Fruit fly (Drosophila melanogaster) whole organism, embryonic: ENCODE measurements around the gene mEFG1.
A peak's percentile ranks its signal among the peaks of the same experiment; 100 is the strongest.

Experiments used
- Asciz ChIP-seq: fragments of 200-800 bp; sonication (Bioruptor generic); optimal IDR thresholded peaks from 2 replicates; lab custom pipeline; 2017; ENCODE audit warnings: missing biosample characterization, mild to moderate bottlenecking, missing genetic modification characterization, missing genetic modification reagents
- Bdp1 ChIP-seq: fragments of 200-800 bp; sonication (Bioruptor generic); optimal IDR thresholded peaks from 3 replicates; lab custom pipeline; 2016; ENCODE audit warnings: missing biosample characterization, missing genetic modification characterization
- CG11723 ChIP-seq: fragments of 200-800 bp; sonication (Bioruptor generic); optimal IDR thresholded peaks from 2 replicates; lab custom pipeline; 2017; ENCODE audit warnings: missing biosample characterization, mild to moderate bottlenecking, missing genetic modification characterization
- CG12219 ChIP-seq: fragments of 200-800 bp; sonication (Bioruptor generic); optimal IDR thresholded peaks from 3 replicates; lab custom pipeline; 2018; ENCODE audit warnings: missing biosample characterization, mild to moderate bottlenecking, missing genetic modification characterization
- CG13624 ChIP-seq: fragments of 200-800 bp; sonication (Bioruptor generic); optimal IDR thresholded peaks from 2 replicates; lab custom pipeline; 2016; ENCODE audit warnings: missing biosample characterization, missing genetic modification characterization
- CG14014 ChIP-seq: fragments of 200-800 bp; sonication (Bioruptor generic); IDR thresholded peaks from 2 replicates; pipeline ENCODE4 v1.3.6; 2022; ENCODE audit warnings: missing biosample characterization, missing genetic modification characterization
- CG14860 ChIP-seq: fragments of 200-800 bp; sonication (Bioruptor generic); IDR thresholded peaks from 3 replicates; pipeline ENCODE4 v1.3.6; 2022; ENCODE audit warnings: missing biosample characterization, missing genetic modification characterization; ENCODE audit not compliant: partially characterized antibody
- CG34224 ChIP-seq: fragments of 200-800 bp; sonication (Bioruptor generic); IDR thresholded peaks from 3 replicates; pipeline ENCODE4 v1.3.6; 2022; ENCODE audit warnings: missing biosample characterization, missing genetic modification characterization; ENCODE audit not compliant: partially characterized antibody
- CG34422 ChIP-seq: fragments of 200-800 bp; sonication (Bioruptor generic); IDR thresholded peaks from 3 replicates; pipeline ENCODE4 v1.3.6; 2022; ENCODE audit warnings: missing biosample characterization, missing genetic modification characterization
- CG6765 ChIP-seq: fragments of 200-800 bp; sonication (Bioruptor generic); optimal IDR thresholded peaks from 3 replicates; lab custom pipeline; 2017; ENCODE audit warnings: missing biosample characterization, mild to moderate bottlenecking, missing genetic modification characterization
- CG8478 ChIP-seq: fragments of >200 bp; optimal IDR thresholded peaks from 2 replicates; lab custom pipeline; 2018
- Chrac-16 ChIP-seq: fragments of 200-800 bp; sonication (Bioruptor generic); optimal IDR thresholded peaks from 3 replicates; lab custom pipeline; 2016; ENCODE audit warnings: missing biosample characterization, missing genetic modification characterization
- Deaf1 ChIP-seq: fragments of 200-800 bp; optimal IDR thresholded peaks from 3 replicates; lab custom pipeline; 2019; ENCODE audit warnings: missing biosample characterization, mild to moderate bottlenecking, missing genetic modification characterization, moderate library complexity
- Fer2 ChIP-seq: fragments of 200-800 bp; sonication (Bioruptor generic); optimal IDR thresholded peaks from 2 replicates; lab custom pipeline; 2018; ENCODE audit warnings: missing biosample characterization, mild to moderate bottlenecking, missing genetic modification characterization, moderate library complexity
- Hey ChIP-seq: fragments of 200-800 bp; sonication (Bioruptor generic); optimal IDR thresholded peaks from 3 replicates; lab custom pipeline; 2018; ENCODE audit warnings: missing biosample characterization, mild to moderate bottlenecking, missing genetic modification characterization
- Hmr ChIP-seq: fragments of 200-800 bp; sonication (Bioruptor generic); optimal IDR thresholded peaks from 3 replicates; lab custom pipeline; 2017; ENCODE audit warnings: mild to moderate bottlenecking, missing biosample characterization, missing genetic modification reagents, missing genetic modification characterization
- Hmx ChIP-seq: fragments of 200-800 bp; sonication (Bioruptor generic); optimal IDR thresholded peaks from 2 replicates; lab custom pipeline; 2016; ENCODE audit warnings: missing biosample characterization, missing genetic modification characterization
- Hr3 ChIP-seq: fragments of 200-800 bp; sonication (Bioruptor generic); optimal IDR thresholded peaks from 3 replicates; lab custom pipeline; 2016; ENCODE audit warnings: missing biosample characterization, missing genetic modification characterization
- Hr78 ChIP-seq, 2 experiments: fragments of 200-800 bp in 1 of 2; fragments of >200 bp in 1 of 2; sonication (Bioruptor generic) in 1 of 2; optimal IDR thresholded peaks; 2 replicates each; lab custom pipeline; 2017 to 2019; ENCODE audit warnings: missing biosample characterization in 2 of 2, missing genetic modification characterization in 2 of 2, mild to moderate bottlenecking in 1 of 2, moderate library complexity in 1 of 2
- MBD-R2 ChIP-seq: fragments of 200-800 bp; sonication (Bioruptor generic); IDR thresholded peaks from 2 replicates; pipeline ENCODE4 v1.3.6; 2022; ENCODE audit warnings: missing biosample characterization, missing genetic modification characterization
- Nf-YB ChIP-seq: fragments of 200-800 bp; sonication (Bioruptor generic); optimal IDR thresholded peaks from 3 replicates; lab custom pipeline; 2019; ENCODE audit warnings: missing biosample characterization, mild to moderate bottlenecking, missing genetic modification characterization, moderate library complexity
- Ravus ChIP-seq: fragments of 200-800 bp; sonication (Bioruptor generic); IDR thresholded peaks from 2 replicates; pipeline ENCODE4 v1.3.6; 2022; ENCODE audit warnings: missing biosample characterization, missing genetic modification characterization
- Sin3A ChIP-seq: fragments of >200 bp; optimal IDR thresholded peaks from 2 replicates; lab custom pipeline; 2018
- Xrp1 ChIP-seq: fragments of 200-800 bp; sonication (Bioruptor generic); IDR thresholded peaks from 2 replicates; pipeline ENCODE4 v1.3.6; 2022; ENCODE audit warnings: missing biosample characterization, missing genetic modification characterization
- YL-1 ChIP-seq: fragments of 200-800 bp; sonication (Bioruptor generic); optimal IDR thresholded peaks from 3 replicates; lab custom pipeline; 2017; ENCODE audit warnings: missing biosample characterization, mild to moderate bottlenecking, missing genetic modification characterization
- abd-A ChIP-seq: fragments of 200-800 bp; sonication (Bioruptor generic); optimal IDR thresholded peaks from 3 replicates; lab custom pipeline; 2019; ENCODE audit warnings: missing biosample characterization, mild to moderate bottlenecking, missing genetic modification characterization, moderate library complexity
- al ChIP-seq: fragments of 200-800 bp; sonication (Bioruptor generic); IDR thresholded peaks from 2 replicates; pipeline ENCODE4 v1.3.6; 2022; ENCODE audit warnings: missing biosample characterization, missing genetic modification characterization
- ash1 ChIP-seq: fragments of 200-800 bp; sonication (Bioruptor generic); optimal IDR thresholded peaks from 2 replicates; lab custom pipeline; 2018; ENCODE audit warnings: missing biosample characterization, mild to moderate bottlenecking, missing genetic modification characterization
- bab2 ChIP-seq: fragments of 200-800 bp; sonication (Bioruptor generic); optimal IDR thresholded peaks from 2 replicates; lab custom pipeline; 2016; ENCODE audit warnings: missing biosample characterization, missing genetic modification characterization
- bigmax ChIP-seq: fragments of 200-800 bp; sonication (Bioruptor generic); optimal IDR thresholded peaks from 2 replicates; lab custom pipeline; 2018; ENCODE audit warnings: missing biosample characterization, mild to moderate bottlenecking, missing genetic modification characterization
- corto ChIP-seq: fragments of 200-800 bp; sonication (Bioruptor generic); optimal IDR thresholded peaks from 2 replicates; lab custom pipeline; 2016; ENCODE audit warnings: missing biosample characterization, mild to moderate bottlenecking, missing genetic modification characterization, moderate library complexity
- dmrt11E ChIP-seq: fragments of 200-800 bp; sonication (Bioruptor generic); optimal IDR thresholded peaks from 3 replicates; lab custom pipeline; 2018; ENCODE audit warnings: missing biosample characterization, mild to moderate bottlenecking, missing genetic modification characterization, moderate library complexity
- dpn ChIP-seq, 2 experiments: fragments of 200-800 bp; sonication (Bioruptor generic); optimal IDR thresholded peaks; 3 replicates each; lab custom pipeline; 2016; ENCODE audit warnings: missing biosample characterization in 2 of 2, missing genetic modification characterization in 2 of 2
- en ChIP-seq: fragments of 200-800 bp; sonication (Bioruptor generic); optimal IDR thresholded peaks from 2 replicates; lab custom pipeline; 2016; ENCODE audit warnings: missing biosample characterization, missing genetic modification characterization
- hb ChIP-seq: fragments of 200-800 bp; sonication (Bioruptor generic); IDR thresholded peaks from 3 replicates; pipeline ENCODE4 v1.3.6; 2022; ENCODE audit warnings: missing biosample characterization, missing genetic modification characterization; ENCODE audit not compliant: partially characterized antibody
- hbn ChIP-seq: fragments of 200-800 bp; sonication (Bioruptor generic); IDR thresholded peaks from 2 replicates; pipeline ENCODE4 v1.3.6; 2022; ENCODE audit warnings: missing biosample characterization, missing genetic modification characterization; ENCODE audit not compliant: partially characterized antibody
- hkb ChIP-seq, 2 experiments: fragments of 200-800 bp in 1 of 2; fragments of >200 bp in 1 of 2; sonication (Bioruptor generic) in 1 of 2; IDR thresholded peaks in 1 of 2; optimal IDR thresholded peaks in 1 of 2; 2 replicates each; pipeline versions ENCODE4 v1.3.6 to Lab custom; 2017 to 2022; ENCODE audit warnings: missing biosample characterization in 1 of 2, missing genetic modification characterization in 1 of 2
- ind ChIP-seq: fragments of 200-800 bp; sonication (Bioruptor generic); optimal IDR thresholded peaks from 3 replicates; lab custom pipeline; 2016; ENCODE audit warnings: missing biosample characterization, missing genetic modification characterization
- inv ChIP-seq: fragments of 200-800 bp; sonication (Bioruptor generic); IDR thresholded peaks from 2 replicates; pipeline ENCODE4 v1.3.6; 2022; ENCODE audit warnings: missing biosample characterization, missing genetic modification characterization; ENCODE audit not compliant: partially characterized antibody
- lov ChIP-seq, 2 experiments: fragments of 200-800 bp in 1 of 2; fragments of >200 bp in 1 of 2; sonication (Bioruptor generic) in 1 of 2; IDR thresholded peaks in 1 of 2; optimal IDR thresholded peaks in 1 of 2; 2 replicates in 1 of 2; 3 replicates in 1 of 2; pipeline versions ENCODE4 v1.3.6 to Lab custom; 2017 to 2022; ENCODE audit warnings: missing biosample characterization in 1 of 2, missing genetic modification characterization in 1 of 2
- nerfin-2 ChIP-seq: fragments of 200-800 bp; sonication (Bioruptor generic); IDR thresholded peaks from 2 replicates; pipeline ENCODE4 v1.3.6; 2022; ENCODE audit warnings: missing biosample characterization, missing genetic modification characterization; ENCODE audit not compliant: partially characterized antibody
- odd ChIP-seq: fragments of 200-800 bp; sonication (Bioruptor generic); optimal IDR thresholded peaks from 2 replicates; lab custom pipeline; 2017; ENCODE audit warnings: missing biosample characterization, mild to moderate bottlenecking, missing genetic modification characterization
- otp ChIP-seq: fragments of 200-800 bp; sonication (Bioruptor generic); IDR thresholded peaks from 3 replicates; pipeline ENCODE4, ENCODE4 v1.3.6; 2022; ENCODE audit warnings: missing biosample characterization, missing genetic modification characterization
- schlank ChIP-seq: fragments of 200-800 bp; sonication (Bioruptor generic); optimal IDR thresholded peaks from 2 replicates; lab custom pipeline; 2018; ENCODE audit warnings: missing biosample characterization, mild to moderate bottlenecking, missing genetic modification characterization
- sens ChIP-seq: fragments of 200-800 bp; sonication (Bioruptor generic); peaks from one replicate; lab custom pipeline; 2016; ENCODE audit warnings: missing biosample characterization, missing genetic modification characterization
- so ChIP-seq: fragments of 200-800 bp; sonication (Bioruptor generic); IDR thresholded peaks from 3 replicates; pipeline ENCODE4 v1.3.6; 2022; ENCODE audit warnings: missing biosample characterization, missing genetic modification characterization
- tll ChIP-seq, 2 experiments: fragments of 200-800 bp in 1 of 2; fragments of >200 bp in 1 of 2; sonication (Bioruptor generic) in 1 of 2; optimal IDR thresholded peaks; 2 replicates each; lab custom pipeline; 2017 to 2019; ENCODE audit warnings: missing biosample characterization in 2 of 2, missing genetic modification characterization in 2 of 2, mild to moderate bottlenecking in 1 of 2, moderate library complexity in 1 of 2
- wdn ChIP-seq: fragments of 200-800 bp; sonication (Bioruptor generic); IDR thresholded peaks from 2 replicates; pipeline ENCODE4 v1.3.6; 2022; ENCODE audit warnings: missing biosample characterization, missing genetic modification characterization
- wek ChIP-seq: fragments of 200-800 bp; sonication (Bioruptor generic); optimal IDR thresholded peaks from 3 replicates; lab custom pipeline; 2018; ENCODE audit warnings: missing biosample characterization, mild to moderate bottlenecking, missing genetic modification characterization, moderate library complexity
- zfh2 ChIP-seq: fragments of 200-800 bp; sonication (Bioruptor generic); optimal IDR thresholded peaks from 2 replicates; lab custom pipeline; 2016; ENCODE audit warnings: missing biosample characterization, missing genetic modification characterization

mEFG1 gene

DNA sequence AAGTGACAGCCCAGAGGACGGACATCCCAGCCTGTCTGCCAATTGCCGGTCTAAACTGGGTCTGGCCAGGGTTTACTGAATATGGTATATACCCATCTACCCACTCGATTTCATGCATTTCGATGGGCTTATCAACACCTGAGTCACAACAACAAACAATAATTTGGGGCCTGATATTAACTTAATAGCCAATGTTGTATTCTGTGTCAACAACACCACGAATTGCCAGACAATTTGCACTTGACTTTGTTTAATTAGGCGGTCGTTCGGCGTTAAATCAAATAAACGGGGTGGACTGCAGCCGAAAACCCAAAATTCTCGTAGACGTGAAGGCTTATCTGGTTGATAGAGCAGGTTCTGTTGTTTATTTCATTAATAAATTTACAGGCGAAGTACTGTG, 16.4 kb upstream of the mEFG1 start:
- TF ChIP-seq Asciz (GFP tag; lab: Kevin White, UChicago) = no peak
- no peak for TF ChIP-seq en (GFP tag; lab: Kevin White, UChicago)
- TF ChIP-seq hb (GFP tag; lab: Robert Waterston, UW) = no peak
- TF ChIP-seq dmrt11E (tag; lab: Kevin White, UChicago) = no peak
- peak in 1 of 2 experiments; percentile 26 for TF ChIP-seq dpn (GFP tag; optimal IDR thresholded peaks at IDR 0.05; lab: Kevin White, UChicago)
- TF ChIP-seq wek = no peak
- TF ChIP-seq bab2 (GFP tag; lab: Kevin White, UChicago) = peak; percentile 62
- TF ChIP-seq otp = peak; percentile 53; the same call in 1 of the 3 replicates
- peak; percentile 8 for TF ChIP-seq CG13624 (GFP tag; lab: Kevin White, UChicago)
- TF ChIP-seq Hmx (GFP tag; lab: Kevin White, UChicago) = no peak
- no peak for TF ChIP-seq CG34422 (GFP tag; lab: Robert Waterston, UW)
- no peak for TF ChIP-seq Deaf1 (tag; lab: Kevin White, UChicago)
- TF ChIP-seq CG34224 (GFP tag; lab: Robert Waterston, UW) = no peak
- no peak for TF ChIP-seq wdn (GFP tag; lab: Robert Waterston, UW)
- peak; percentile 36; the same call in 1 of the 2 replicates for TF ChIP-seq Xrp1 (GFP tag; lab: Robert Waterston, UW)
- no peak for TF ChIP-seq abd-A
- TF ChIP-seq Hr3 (GFP tag; lab: Kevin White, UChicago) = no peak
- TF ChIP-seq al (GFP tag; lab: Robert Waterston, UW) = no peak
- TF ChIP-seq hkb (optimal IDR thresholded peaks at IDR 0.05; lab: Kevin White, UChicago) = no peak
- 0 out of 2 replicates have a peak, but pooled peaks have one; percentile 17 for TF ChIP-seq hkb (GFP tag; IDR thresholded peaks at IDR 0.05; lab: Robert Waterston, UW)
- no peak for TF ChIP-seq Sin3A (lab: Kevin White, UChicago)
- no peak for TF ChIP-seq Ravus (GFP tag; lab: Robert Waterston, UW)
- no peak for TF ChIP-seq MBD-R2 (GFP tag; lab: Robert Waterston, UW)
- TF ChIP-seq CG6765 (GFP tag; lab: Kevin White, UChicago) = peak; percentile 56
- TF ChIP-seq Bdp1 (GFP tag; lab: Kevin White, UChicago) = no peak
- no peak for TF ChIP-seq inv (GFP tag; lab: Robert Waterston, UW)
- no peak for TF ChIP-seq CG11723 (GFP tag; lab: Kevin White, UChicago)
- no peak for TF ChIP-seq Fer2 (tag; lab: Kevin White, UChicago)
- TF ChIP-seq so = peak; percentile 29; the same call in 1 of the 3 replicates
- no peak for TF ChIP-seq odd (GFP tag; lab: Kevin White, UChicago)
- TF ChIP-seq nerfin-2 (GFP tag; lab: Robert Waterston, UW) = no peak
- peak; percentile 86 for TF ChIP-seq sens (GFP tag; lab: Kevin White, UChicago)
- no peak for TF ChIP-seq Hr78 (GFP tag; optimal IDR thresholded peaks at IDR 0.05; lab: Kevin White, UChicago)
- TF ChIP-seq ind (GFP tag; lab: Kevin White, UChicago) = no peak
- no peak for TF ChIP-seq hbn
- TF ChIP-seq CG8478 = no peak
- no peak for TF ChIP-seq YL-1 (GFP tag; lab: Kevin White, UChicago)
- no peak for TF ChIP-seq zfh2 (GFP tag; lab: Kevin White, UChicago)
- no peak for TF ChIP-seq bigmax
- peak; percentile 76 for TF ChIP-seq corto (GFP tag; lab: Kevin White, UChicago)
- no peak for TF ChIP-seq tll (GFP tag; optimal IDR thresholded peaks at IDR 0.05; lab: Kevin White, UChicago)
- no peak for TF ChIP-seq CG14860 (GFP tag; lab: Robert Waterston, UW)
- TF ChIP-seq lov (optimal IDR thresholded peaks at IDR 0.05; lab: Kevin White, UChicago) = no peak
- TF ChIP-seq lov (GFP tag; IDR thresholded peaks at IDR 0.05; lab: Robert Waterston, UW) = no peak
- TF ChIP-seq schlank (tag; lab: Kevin White, UChicago) = peak; percentile 61
- peak; percentile 38 for TF ChIP-seq Hey (tag; lab: Kevin White, UChicago)
- peak; percentile 31; the same call in 1 of the 2 replicates for TF ChIP-seq CG14014 (GFP tag; lab: Robert Waterston, UW)
- TF ChIP-seq Chrac-16 (GFP tag; lab: Kevin White, UChicago) = no peak
- TF ChIP-seq Nf-YB (GFP tag; lab: Kevin White, UChicago) = no peak
- peak; percentile 10 for TF ChIP-seq CG12219
- peak; percentile 70 for TF ChIP-seq Hmr
- TF ChIP-seq ash1 (GFP tag; lab: Kevin White, UChicago) = no peak
